Worm (Caenorhabditis elegans) whole organism, L1 larva: ENCODE measurements around the gene C54C6.11.

Experiments
- aly-2 ChIP-seq: fragments of 150-350 bp; optimal IDR thresholded peaks from 2 replicates; lab custom pipeline; 2014; ENCODE audit warnings: missing biosample characterization, missing genetic modification characterization
- lsy-2 ChIP-seq, 2 experiments: fragments of 150-350 bp; optimal IDR thresholded peaks; 2 replicates each; lab custom pipeline; 2014; ENCODE audit warnings: missing biosample characterization in 2 of 2, missing genetic modification characterization in 2 of 2
- nhr-19 ChIP-seq: fragments of 200-800 bp; sonication (Bioruptor generic); conservative IDR thresholded peaks from 2 replicates; pipeline ENCODE4 v1.3.6; 2022; ENCODE audit warnings: missing genetic modification characterization, missing compliant biosample characterization
- nhr-71 ChIP-seq: sonication (generic microtip); optimal IDR thresholded peaks from 2 replicates; lab custom pipeline; 2016; ENCODE audit warnings: mild to moderate bottlenecking, missing genetic modification characterization, moderate library complexity, missing compliant biosample characterization
- skn-1 ChIP-seq: fragments of 150-350 bp; optimal IDR thresholded peaks from 2 replicates; lab custom pipeline; 2014; ENCODE audit warnings: missing biosample characterization, missing genetic modification characterization
- zag-1 ChIP-seq: fragments of 150-350 bp; optimal IDR thresholded peaks from 2 replicates; lab custom pipeline; 2014; ENCODE audit warnings: missing biosample characterization, missing genetic modification characterization
- ztf-4 ChIP-seq: fragments of 150-350 bp; optimal IDR thresholded peaks from 2 replicates; lab custom pipeline; 2014; ENCODE audit warnings: missing biosample characterization, missing genetic modification characterization

- TF ChIP-seq nhr-19 (GFP tag; lab: Robert Waterston, UW) = no peak
- TF ChIP-seq zag-1 = no peak
- no peak for TF ChIP-seq skn-1 (tag; lab: Kevin White, UChicago)
- no peak for TF ChIP-seq ztf-4 (tag; lab: Kevin White, UChicago)
- no peak for TF ChIP-seq aly-2
- no peak for TF ChIP-seq lsy-2 (tag; optimal IDR thresholded peaks at IDR 0.05; lab: Kevin White, UChicago)
- no peak for TF ChIP-seq nhr-71 (tag; lab: Kevin White, UChicago)
Measured at ce11 chrIII:3541539-3541938, 6.6 kb upstream of the C54C6.11 start, which contains the start of gene ben-1.
